Worm (Caenorhabditis elegans) whole organism, L2 larva: ENCODE data around the gene rga-5.

ENCODE experiments used
- C34F6.9 ChIP-seq: fragments of 150-350 bp; optimal IDR thresholded peaks from 2 replicates; lab custom pipeline; 2014; ENCODE audit warnings: missing biosample characterization, missing genetic modification characterization
- F13H6.1 ChIP-seq: sonication (generic microtip); optimal IDR thresholded peaks from 2 replicates; lab custom pipeline; 2016; ENCODE audit warnings: missing genetic modification characterization, missing compliant biosample characterization
- R02D3.7 ChIP-seq: fragments of 150-350 bp; optimal IDR thresholded peaks from 2 replicates; lab custom pipeline; 2014; ENCODE audit warnings: missing biosample characterization, missing genetic modification characterization
- Y55F3AM.14 ChIP-seq: fragments of 200-800 bp; sonication (Bioruptor generic); optimal IDR thresholded peaks from 2 replicates; lab custom pipeline; 2018; ENCODE audit warnings: mild to moderate bottlenecking, missing genetic modification characterization, missing compliant biosample characterization
- ZK546.5 ChIP-seq: sonication (generic microtip); optimal IDR thresholded peaks from 2 replicates; lab custom pipeline; 2017; ENCODE audit warnings: missing biosample characterization, missing genetic modification characterization
- alr-1 ChIP-seq: fragments of 150-350 bp; optimal IDR thresholded peaks from 2 replicates; lab custom pipeline; 2014; ENCODE audit warnings: missing biosample characterization, missing genetic modification characterization
- aly-2 ChIP-seq: fragments of 150-350 bp; optimal IDR thresholded peaks from 2 replicates; lab custom pipeline; 2014; ENCODE audit warnings: missing biosample characterization, missing genetic modification characterization
- ama-1 ChIP-seq: fragments of 150-350 bp; optimal IDR thresholded peaks from 2 replicates; lab custom pipeline; 2018; ENCODE audit warnings: inconsistent platforms
- blmp-1 ChIP-seq: sonication (generic microtip); optimal IDR thresholded peaks from 2 replicates; lab custom pipeline; 2017; ENCODE audit warnings: missing genetic modification characterization, mild to moderate bottlenecking, missing compliant biosample characterization, antibody characterized with exemption, moderate library complexity; ENCODE audit not compliant: insufficient read depth
- ceh-16 ChIP-seq: fragments of 150-350 bp; optimal IDR thresholded peaks from 2 replicates; lab custom pipeline; 2014; ENCODE audit warnings: missing biosample characterization, missing genetic modification characterization
- ceh-82 ChIP-seq: fragments of 150-350 bp; optimal IDR thresholded peaks from 2 replicates; lab custom pipeline; 2014; ENCODE audit warnings: missing biosample characterization, missing genetic modification characterization
- crh-2 ChIP-seq: sonication (generic microtip); optimal IDR thresholded peaks from 2 replicates; lab custom pipeline; 2017; ENCODE audit warnings: missing biosample characterization, missing genetic modification characterization
- dmd-4 ChIP-seq: sonication (generic microtip); optimal IDR thresholded peaks from 2 replicates; lab custom pipeline; 2017; ENCODE audit warnings: missing biosample characterization, missing genetic modification characterization
- egl-27 ChIP-seq: sonication (generic microtip); optimal IDR thresholded peaks from 3 replicates; lab custom pipeline; 2017; ENCODE audit warnings: missing biosample characterization, missing genetic modification reagents, missing genetic modification characterization
- elt-1 ChIP-seq: fragments of 150-350 bp; optimal IDR thresholded peaks from 2 replicates; lab custom pipeline; 2014; ENCODE audit warnings: missing biosample characterization, missing genetic modification characterization
- elt-3 ChIP-seq: sonication (generic microtip); optimal IDR thresholded peaks from 2 replicates; lab custom pipeline; 2017; ENCODE audit warnings: missing biosample characterization, missing genetic modification characterization
- fos-1 ChIP-seq: fragments of 150-350 bp; optimal IDR thresholded peaks from 2 replicates; lab custom pipeline; 2014; ENCODE audit warnings: missing biosample characterization, missing genetic modification characterization
- gmeb-1 ChIP-seq: fragments of 150-350 bp; optimal IDR thresholded peaks from 2 replicates; lab custom pipeline; 2014; ENCODE audit warnings: missing biosample characterization, missing genetic modification characterization
- lin-11 ChIP-seq: fragments of 150-350 bp; sonication (generic microtip); optimal IDR thresholded peaks from 2 replicates; lab custom pipeline; 2014; ENCODE audit warnings: missing biosample characterization, missing genetic modification characterization, inconsistent platforms, mixed read lengths
- lin-13 ChIP-seq: fragments of 150-350 bp; optimal IDR thresholded peaks from 2 replicates; lab custom pipeline; 2014; ENCODE audit warnings: missing biosample characterization, missing genetic modification reagents, missing genetic modification characterization
- lin-39 ChIP-seq: fragments of 150-350 bp; optimal IDR thresholded peaks from 2 replicates; lab custom pipeline; 2014; ENCODE audit warnings: missing biosample characterization, missing genetic modification reagents, missing genetic modification characterization
- lsy-2 ChIP-seq, 2 experiments: fragments of 150-350 bp in 1 of 2; sonication (generic microtip) in 1 of 2; optimal IDR thresholded peaks; 2 replicates each; lab custom pipeline; 2014 to 2017; ENCODE audit warnings: missing biosample characterization in 2 of 2, missing genetic modification characterization in 2 of 2
- mab-5 ChIP-seq: fragments of 150-350 bp; optimal IDR thresholded peaks from 2 replicates; lab custom pipeline; 2014; ENCODE audit warnings: missing biosample characterization, missing genetic modification characterization
- mbf-1 ChIP-seq: sonication (generic microtip); optimal IDR thresholded peaks from 2 replicates; lab custom pipeline; 2017; ENCODE audit warnings: missing biosample characterization, missing genetic modification characterization
- mdl-1 ChIP-seq, 2 experiments: fragments of 150-350 bp in 1 of 2; sonication (generic microtip) in 1 of 2; optimal IDR thresholded peaks; 2 replicates each; lab custom pipeline; 2017; ENCODE audit warnings: missing biosample characterization in 2 of 2, missing genetic modification characterization in 2 of 2
- nhr-10 ChIP-seq: sonication (generic microtip); optimal IDR thresholded peaks from 2 replicates; lab custom pipeline; 2017; ENCODE audit warnings: missing biosample characterization, missing genetic modification characterization
- nhr-11 ChIP-seq: fragments of 150-350 bp; optimal IDR thresholded peaks from 2 replicates; lab custom pipeline; 2014; ENCODE audit warnings: missing biosample characterization, missing genetic modification characterization
- nhr-12 ChIP-seq: fragments of 150-350 bp; optimal IDR thresholded peaks from 2 replicates; lab custom pipeline; 2014; ENCODE audit warnings: missing biosample characterization, missing genetic modification characterization
- nhr-129 ChIP-seq: fragments of 150-350 bp; optimal IDR thresholded peaks from 2 replicates; lab custom pipeline; 2014; ENCODE audit warnings: missing biosample characterization, missing genetic modification characterization
- nhr-21 ChIP-seq: fragments of 150-350 bp; optimal IDR thresholded peaks from 2 replicates; lab custom pipeline; 2014; ENCODE audit warnings: missing biosample characterization, missing genetic modification characterization
- nhr-23 ChIP-seq: fragments of 150-350 bp; optimal IDR thresholded peaks from 2 replicates; lab custom pipeline; 2014; ENCODE audit warnings: missing biosample characterization, missing genetic modification reagents, missing genetic modification characterization
- nhr-237 ChIP-seq: fragments of 150-350 bp; optimal IDR thresholded peaks from 2 replicates; lab custom pipeline; 2014; ENCODE audit warnings: missing biosample characterization, missing genetic modification characterization
- nhr-25 ChIP-seq: fragments of 150-350 bp; sonication (generic microtip); optimal IDR thresholded peaks from 3 replicates; lab custom pipeline; 2014; ENCODE audit warnings: missing biosample characterization, missing genetic modification characterization
- nhr-6 ChIP-seq: fragments of 150-350 bp; optimal IDR thresholded peaks from 2 replicates; lab custom pipeline; 2014; ENCODE audit warnings: missing biosample characterization, missing genetic modification characterization
- nhr-77 ChIP-seq: fragments of 150-350 bp; optimal IDR thresholded peaks from 2 replicates; lab custom pipeline; 2014; ENCODE audit warnings: missing biosample characterization, missing genetic modification characterization
- peb-1 ChIP-seq: fragments of 150-350 bp; optimal IDR thresholded peaks from 2 replicates; lab custom pipeline; 2014; ENCODE audit warnings: missing biosample characterization, missing genetic modification characterization
- sem-4 ChIP-seq: fragments of 150-350 bp; optimal IDR thresholded peaks from 2 replicates; lab custom pipeline; 2014; ENCODE audit warnings: missing biosample characterization, missing genetic modification reagents, missing genetic modification characterization
- skn-1 ChIP-seq: sonication (generic microtip); optimal IDR thresholded peaks from 2 replicates; lab custom pipeline; 2017; ENCODE audit warnings: missing biosample characterization, missing genetic modification characterization
- sma-3 ChIP-seq: sonication (generic microtip); optimal IDR thresholded peaks from 2 replicates; lab custom pipeline; 2016; ENCODE audit warnings: missing genetic modification reagents, missing genetic modification characterization, missing compliant biosample characterization
- sma-9 ChIP-seq, 2 experiments: fragments of 150-350 bp in 1 of 2; sonication (generic microtip) in 1 of 2; optimal IDR thresholded peaks; 2 replicates each; lab custom pipeline; 2014 to 2016; ENCODE audit warnings: missing genetic modification characterization in 2 of 2, mild to moderate bottlenecking in 1 of 2, missing biosample characterization in 1 of 2, missing compliant biosample characterization in 1 of 2, missing genetic modification reagents in 1 of 2, moderate library complexity in 1 of 2
- snpc-4 ChIP-seq: fragments of 150-350 bp; optimal IDR thresholded peaks from 2 replicates; lab custom pipeline; 2014; ENCODE audit warnings: missing biosample characterization, missing genetic modification characterization
- unc-39 ChIP-seq: fragments of 150-350 bp; optimal IDR thresholded peaks from 2 replicates; lab custom pipeline; 2014; ENCODE audit warnings: missing biosample characterization, missing genetic modification characterization
- unc-55 ChIP-seq: fragments of 150-350 bp; sonication (generic microtip); optimal IDR thresholded peaks from 3 replicates; lab custom pipeline; 2014; ENCODE audit warnings: missing biosample characterization, missing genetic modification reagents, missing genetic modification characterization
- unc-62 ChIP-seq: fragments of 150-350 bp; optimal IDR thresholded peaks from 2 replicates; lab custom pipeline; 2014; ENCODE audit warnings: missing biosample characterization, missing genetic modification reagents, missing genetic modification characterization
- zag-1 ChIP-seq: fragments of 150-350 bp; optimal IDR thresholded peaks from 2 replicates; lab custom pipeline; 2014; ENCODE audit warnings: missing biosample characterization, missing genetic modification characterization
- ztf-11 ChIP-seq: sonication (generic microtip); optimal IDR thresholded peaks from 2 replicates; lab custom pipeline; 2017; ENCODE audit warnings: missing biosample characterization, missing genetic modification characterization
- ztf-4 ChIP-seq: fragments of 150-350 bp; optimal IDR thresholded peaks from 2 replicates; lab custom pipeline; 2014; ENCODE audit warnings: missing biosample characterization, missing genetic modification characterization

rga-5 gene

DNA sequence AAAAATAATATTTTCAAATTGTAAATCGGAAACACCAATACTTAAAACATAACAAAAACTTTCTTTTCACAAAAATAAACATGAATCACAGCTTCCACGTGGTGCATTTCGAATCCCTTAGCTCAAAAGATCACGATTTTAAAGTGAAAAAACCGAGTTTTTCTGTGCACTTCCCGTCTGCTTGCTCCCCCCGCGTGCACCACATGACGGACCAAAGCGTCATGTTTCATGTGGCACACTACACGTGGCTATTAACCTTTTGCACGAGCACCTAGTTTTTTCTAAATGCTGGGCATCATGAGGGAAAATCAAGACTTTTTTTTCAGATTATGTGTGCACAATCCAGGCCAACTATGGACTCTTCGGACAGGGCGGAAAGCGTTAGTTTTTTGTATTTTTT is 53.1 kb downstream of the rga-5 start:
- TF ChIP-seq ztf-11 (no peak), dmd-4 (tag; lab: Kevin White, UChicago) (no peak), ceh-16 (no peak), gmeb-1 (tag; lab: Kevin White, UChicago) (no peak), nhr-77 (tag; lab: Kevin White, UChicago) (no peak), F13H6.1 (peak; percentile 24), elt-1 (tag; lab: Kevin White, UChicago) (no peak), nhr-23 (no peak), crh-2 (tag; lab: Kevin White, UChicago) (peak; percentile 40), nhr-12 (no peak), sem-4 (tag; lab: Kevin White, UChicago) (no peak), unc-55 (GFP tag; lab: Kevin White, UChicago) (no peak), alr-1 (tag; lab: Kevin White, UChicago) (no peak), zag-1 (tag; lab: Kevin White, UChicago) (no peak), skn-1 (no peak), nhr-6 (tag; lab: Kevin White, UChicago) (no peak), ama-1 (lab: Kevin White, UChicago) (no peak), egl-27 (tag; lab: Kevin White, UChicago) (no peak), elt-3 (tag; lab: Kevin White, UChicago) (no peak), ceh-82 (tag; lab: Kevin White, UChicago) (no peak), unc-62 (no peak), lin-39 (tag; lab: Kevin White, UChicago) (no peak), sma-9 (GFP tag; optimal IDR thresholded peaks at IDR 0.05; lab: Kevin White, UChicago) (peak; percentile 54), sma-9 (tag; optimal IDR thresholded peaks at IDR 0.05; lab: Kevin White, UChicago) (no peak), sma-3 (GFP tag; lab: Kevin White, UChicago) (no peak), ztf-4 (tag; lab: Kevin White, UChicago) (no peak), lin-13 (GFP tag; lab: Kevin White, UChicago) (no peak), aly-2 (tag; lab: Kevin White, UChicago) (no peak), nhr-11 (tag; lab: Kevin White, UChicago) (no peak), snpc-4 (tag; lab: Kevin White, UChicago) (no peak), nhr-10 (tag; lab: Kevin White, UChicago) (no peak), nhr-237 (tag; lab: Kevin White, UChicago) (no peak), mdl-1 (tag; optimal IDR thresholded peaks at IDR 0.05; lab: Kevin White, UChicago) (peak in 1 of 2 experiments; percentile 43), R02D3.7 (no peak), nhr-21 (tag; lab: Kevin White, UChicago) (no peak), lin-11 (tag; lab: Kevin White, UChicago) (no peak), unc-39 (tag; lab: Kevin White, UChicago) (no peak), nhr-129 (tag; lab: Kevin White, UChicago) (peak; percentile 91), mab-5 (no peak), C34F6.9 (peak; percentile 48), Y55F3AM.14 (GFP tag; lab: Kevin White, UChicago) (no peak), nhr-25 (no peak), ZK546.5 (tag; lab: Kevin White, UChicago) (no peak), mbf-1 (tag; lab: Kevin White, UChicago) (no peak), lsy-2 (tag; optimal IDR thresholded peaks at IDR 0.05; lab: Kevin White, UChicago) (peak in 1 of 2 experiments; percentile 51), fos-1 (tag; lab: Kevin White, UChicago) (no peak), peb-1 (tag; lab: Kevin White, UChicago) (no peak)
- TF ChIP-seq, all 48 proteins: peak for 7

DNA sequence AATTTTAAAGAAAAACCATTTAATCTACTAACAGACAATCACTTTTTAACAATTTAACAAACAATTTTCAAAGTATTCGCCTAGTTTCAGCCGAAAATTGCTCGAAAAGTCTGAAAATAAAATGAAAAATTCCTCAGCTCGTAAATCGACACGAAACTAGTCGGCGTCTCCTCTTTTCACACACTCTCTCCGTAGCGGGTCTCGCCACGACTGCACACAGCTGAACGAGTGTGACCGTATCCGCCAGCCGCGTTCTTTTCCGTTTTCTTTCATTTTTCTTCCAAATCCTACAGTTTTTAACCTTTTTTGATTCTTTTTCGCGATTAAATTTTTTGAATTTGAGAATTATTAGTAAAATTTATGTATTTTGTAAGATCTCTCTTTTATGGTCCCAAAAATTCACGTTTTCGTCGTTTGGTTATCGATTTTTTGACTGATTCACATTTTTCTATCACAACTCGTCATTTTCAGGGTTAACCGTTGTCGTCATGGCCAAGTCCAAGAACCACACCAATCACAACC is 54.1 kb downstream of the rga-5 start, which contains the start of gene rpl-29:
rpl-29 (plus strand) TSS at position 472 of the 522 bp plus-strand sequence.
- peak; percentile 57 for TF ChIP-seq ama-1 (lab: Kevin White, UChicago)
- TF ChIP-seq aly-2 (tag; lab: Kevin White, UChicago), result no peak
- peak; percentile 98 for TF ChIP-seq R02D3.7
- TF ChIP-seq skn-1, result no peak
- peak; percentile 88 for TF ChIP-seq lin-11 (tag; lab: Kevin White, UChicago)
- TF ChIP-seq ztf-4 (tag; lab: Kevin White, UChicago), result peak; percentile 79
- TF ChIP-seq crh-2 (tag; lab: Kevin White, UChicago), result peak; percentile 91
- TF ChIP-seq lin-13 (GFP tag; lab: Kevin White, UChicago), result peak; percentile 77
- TF ChIP-seq nhr-237 (tag; lab: Kevin White, UChicago), result no peak
- no peak for TF ChIP-seq unc-39 (tag; lab: Kevin White, UChicago)
- TF ChIP-seq ceh-82 (tag; lab: Kevin White, UChicago), result no peak
- TF ChIP-seq lin-39 (tag; lab: Kevin White, UChicago), result no peak
- TF ChIP-seq peb-1 (tag; lab: Kevin White, UChicago), result no peak
- TF ChIP-seq nhr-6 (tag; lab: Kevin White, UChicago), result peak; percentile 39
- peak; percentile 59 for TF ChIP-seq sem-4 (tag; lab: Kevin White, UChicago)
- TF ChIP-seq ZK546.5 (tag; lab: Kevin White, UChicago), result peak; percentile 52
- TF ChIP-seq F13H6.1, result peak; percentile 83
- peak; percentile 96 for TF ChIP-seq nhr-129 (tag; lab: Kevin White, UChicago)
- TF ChIP-seq Y55F3AM.14 (GFP tag; lab: Kevin White, UChicago), result peak; percentile 1
- TF ChIP-seq snpc-4 (tag; lab: Kevin White, UChicago), result peak; percentile 80
- peak; percentile 89 for TF ChIP-seq gmeb-1 (tag; lab: Kevin White, UChicago)
- peak; percentile 91 for TF ChIP-seq sma-3 (GFP tag; lab: Kevin White, UChicago)
- TF ChIP-seq ceh-16, result peak; percentile 50
- TF ChIP-seq C34F6.9, result peak; percentile 87
- peak; percentile 71 for TF ChIP-seq mab-5
- TF ChIP-seq egl-27 (tag; lab: Kevin White, UChicago), result peak; percentile 68
- TF ChIP-seq fos-1 (tag; lab: Kevin White, UChicago), result peak; percentile 48
- peak; percentile 85 for TF ChIP-seq nhr-21 (tag; lab: Kevin White, UChicago)
- peak; percentile 83 for TF ChIP-seq nhr-25
- TF ChIP-seq sma-9 (GFP tag; optimal IDR thresholded peaks at IDR 0.05; lab: Kevin White, UChicago), result peak; percentile 81
- no peak for TF ChIP-seq sma-9 (tag; optimal IDR thresholded peaks at IDR 0.05; lab: Kevin White, UChicago)
- no peak for TF ChIP-seq elt-1 (tag; lab: Kevin White, UChicago)
- peak; percentile 50 for TF ChIP-seq blmp-1 (tag; lab: Kevin White, UChicago)
- no peak for TF ChIP-seq elt-3 (tag; lab: Kevin White, UChicago)
- peak; percentile 95 for TF ChIP-seq unc-55 (GFP tag; lab: Kevin White, UChicago)
